Worm (Caenorhabditis elegans): ENCODE data around the gene srg-10.
A peak's percentile ranks its signal among the peaks of the same experiment; 100 is the strongest.

- TF ChIP-seq nhr-76 (tag; optimal IDR thresholded peaks at IDR 0.05) (peak; percentile 21), skn-1 (tag; optimal IDR thresholded peaks at IDR 0.05) (no peak), pha-4 (tag; optimal IDR thresholded peaks at IDR 0.05) (peak; percentile 94), nfya-1 (tag; optimal IDR thresholded peaks at IDR 0.05; ENCODE audit: insufficient read depth) (peak; percentile 90), zag-1 (tag; optimal IDR thresholded peaks at IDR 0.05) (no peak), nhr-28 (tag; optimal IDR thresholded peaks at IDR 0.05) (no peak), lin-39 (tag; optimal IDR thresholded peaks at IDR 0.05) (peak; percentile 90)
Measured at ce11 chrIII:4649363-4649768, 28.2 kb upstream of the srg-10 start.
